Fruit fly (Drosophila melanogaster): ENCODE data around the gene CG3699.

The CG3699 gene

DNA sequence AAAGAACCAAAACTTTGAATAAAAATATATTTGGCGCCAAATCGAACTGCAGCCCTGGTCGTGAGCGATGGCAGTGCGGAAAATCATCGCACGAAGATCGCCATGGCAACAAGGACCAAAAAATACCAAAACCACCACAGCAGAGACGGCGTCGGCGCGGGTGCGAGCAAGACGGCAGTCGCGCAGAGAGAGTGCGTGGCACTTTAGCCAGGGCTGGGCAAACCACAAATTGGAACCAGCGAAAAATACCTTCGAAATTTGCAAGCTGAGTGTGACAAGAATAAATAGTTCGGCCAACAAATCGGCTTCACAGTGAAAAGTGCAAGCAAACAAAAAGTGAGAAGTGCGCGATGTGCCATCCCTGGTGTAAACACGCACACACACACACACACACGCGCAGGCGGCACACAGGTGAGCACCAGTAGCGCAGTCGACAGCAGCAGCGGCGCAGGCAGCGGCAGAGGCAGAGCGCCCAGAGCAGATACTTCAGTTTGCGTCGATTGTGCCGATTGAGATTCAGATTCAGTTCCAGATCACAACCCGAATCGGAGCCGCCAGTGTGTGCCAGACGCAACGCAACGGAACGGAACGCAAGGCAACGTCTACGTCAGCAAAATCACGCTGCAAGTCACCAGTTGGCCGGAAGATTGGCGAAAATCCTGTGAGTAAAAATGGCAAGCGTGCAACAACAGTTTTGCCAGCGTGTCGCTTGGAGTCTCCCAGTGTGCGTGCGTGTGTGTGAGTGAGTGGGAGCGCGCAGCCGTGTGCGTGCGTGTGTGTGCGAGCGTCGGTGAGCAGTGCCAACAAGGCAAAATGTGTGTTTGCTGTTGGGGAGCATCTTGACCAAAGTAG, 12.0 kb downstream of the CG3699 start, which contains the start of gene TRAM (continued):
- TF ChIP-seq YL-1 (GFP tag; optimal IDR thresholded peaks at IDR 0.05) (peak; percentile 99), ATbp (GFP tag; optimal IDR thresholded peaks at IDR 0.05) (peak; percentile 98), Myb (GFP tag; optimal IDR thresholded peaks at IDR 0.05) (peak; percentile 93), sc (optimal IDR thresholded peaks at IDR 0.05) (no peak), sc (GFP tag; optimal IDR thresholded peaks at IDR 0.05) (peak; percentile 97), BtbVII (GFP tag; optimal IDR thresholded peaks at IDR 0.05) (peak; percentile 96), trh (GFP tag; optimal IDR thresholded peaks at IDR 0.05) (peak; percentile 94), CG13894 (tag; optimal IDR thresholded peaks at IDR 0.05) (peak; percentile 97), CG11504 (tag; optimal IDR thresholded peaks at IDR 0.05) (peak; percentile 96), CG16815 (GFP tag; optimal IDR thresholded peaks at IDR 0.05) (peak; percentile 98), wek (GFP tag; optimal IDR thresholded peaks at IDR 0.05) (peak; percentile 94), jumu (GFP tag; optimal IDR thresholded peaks at IDR 0.05) (peak; percentile 99), sob (GFP tag; IDR thresholded peaks at IDR 0.05) (peak; percentile 99), CG43689 (GFP tag; IDR thresholded peaks at IDR 0.05) (peak; percentile 99), CG12769 (tag; optimal IDR thresholded peaks at IDR 0.05) (peak; percentile 99), CoRest (tag; optimal IDR thresholded peaks at IDR 0.05) (peak; percentile 98), Bteb2 (GFP tag; optimal IDR thresholded peaks at IDR 0.05) (peak; percentile 95), CG12391 (tag; optimal IDR thresholded peaks at IDR 0.05) (peak; percentile 98), sens (GFP tag) (peak; percentile 99), vfl (GFP tag; optimal IDR thresholded peaks at IDR 0.05) (peak; percentile 96), esg (GFP tag; conservative IDR thresholded peaks at IDR 0.05) (peak; percentile 99), jing (GFP tag; optimal IDR thresholded peaks at IDR 0.05) (peak; percentile 97), CG6689 (GFP tag; IDR thresholded peaks at IDR 0.05) (peak; percentile 99), ase (GFP tag; IDR thresholded peaks at IDR 0.05) (peak; percentile 99), dpn (GFP tag; optimal IDR thresholded peaks at IDR 0.05) (peak; percentile 98 to 99), pho (GFP tag; optimal IDR thresholded peaks at IDR 0.05) (peak; percentile 98), CG17186 (GFP tag; optimal IDR thresholded peaks at IDR 0.05) (peak; percentile 98), CG18476 (GFP tag; optimal IDR thresholded peaks at IDR 0.05) (peak; percentile 94), pan (optimal IDR thresholded peaks at IDR 0.05) (no peak), pan (GFP tag; optimal IDR thresholded peaks at IDR 0.05 in 1 of 2, IDR thresholded peaks at IDR 0.05 in 1 of 2) (peak in 1 of 2 experiments; percentile 99), D19B (GFP tag; optimal IDR thresholded peaks at IDR 0.05) (peak; percentile 92), CG4854 (GFP tag; optimal IDR thresholded peaks at IDR 0.05) (peak; percentile 94), hb (GFP tag; IDR thresholded peaks at IDR 0.05; ENCODE audit: partially characterized antibody) (peak; percentile 70), CG4282 (GFP tag; optimal IDR thresholded peaks at IDR 0.05) (peak; percentile 95), CG16779 (GFP tag; IDR thresholded peaks at IDR 0.05) (peak; percentile 97), twi (tag; optimal IDR thresholded peaks at IDR 0.05) (peak; percentile 90), gro (GFP tag; optimal IDR thresholded peaks at IDR 0.05) (peak; percentile 98), oc (tag; optimal IDR thresholded peaks at IDR 0.05) (peak; percentile 97), usp (GFP tag; optimal IDR thresholded peaks at IDR 0.05) (no peak), Oaz (GFP tag; IDR thresholded peaks at IDR 0.05) (peak; percentile 98), CG30431 (GFP tag; optimal IDR thresholded peaks at IDR 0.05) (peak; percentile 98), zen2 (GFP tag; IDR thresholded peaks at IDR 0.05; ENCODE audit: partially characterized antibody) (peak; percentile 67), stwl (tag; optimal IDR thresholded peaks at IDR 0.05) (peak; percentile 62), tll (GFP tag; optimal IDR thresholded peaks at IDR 0.05) (peak; percentile 40 to 72), CG12155 (GFP tag; optimal IDR thresholded peaks at IDR 0.05) (peak; percentile 97), nom (GFP tag; optimal IDR thresholded peaks at IDR 0.05) (peak; percentile 98), Xrp1 (GFP tag; IDR thresholded peaks at IDR 0.05) (peak; percentile 99), gcm2 (GFP tag; optimal IDR thresholded peaks at IDR 0.05) (peak; percentile 95), Spps (tag; optimal IDR thresholded peaks at IDR 0.05) (peak; percentile 88)

Measured in whole organism, embryonic.